Worm (Caenorhabditis elegans) whole organism, L4 larva: ENCODE results near the gene hlh-1.

Source experiments
- D1046.2 ChIP-seq: fragments of 200-800 bp; sonication (Bioruptor generic); IDR thresholded peaks from 2 replicates; pipeline ENCODE4 v1.3.6; 2022; ENCODE audit warnings: missing genetic modification characterization, missing compliant biosample characterization
- F10B5.3 ChIP-seq: sonication (generic microtip); optimal IDR thresholded peaks from 2 replicates; lab custom pipeline; 2016; ENCODE audit warnings: mild to moderate bottlenecking, missing genetic modification characterization, missing compliant biosample characterization
- F26F4.8 ChIP-seq: fragments of 200-800 bp; sonication (Bioruptor generic); conservative IDR thresholded peaks from 2 replicates; pipeline ENCODE4 v1.3.6; 2022; ENCODE audit warnings: missing genetic modification characterization, missing compliant biosample characterization
- F49E8.2 ChIP-seq: sonication (generic microtip); optimal IDR thresholded peaks from 2 replicates; lab custom pipeline; 2016; ENCODE audit warnings: missing compliant biosample characterization, mild to moderate bottlenecking, missing genetic modification characterization, borderline replicate concordance
- T20F7.1 ChIP-seq: fragments of 200-800 bp; sonication (Bioruptor generic); optimal IDR thresholded peaks from 2 replicates; lab custom pipeline; 2018; ENCODE audit warnings: mild to moderate bottlenecking, missing genetic modification characterization, missing compliant biosample characterization
- Y48G9A.11 ChIP-seq: fragments of 200-800 bp; sonication (Bioruptor generic); IDR thresholded peaks from 2 replicates; pipeline ENCODE4 v1.3.6; 2022; ENCODE audit warnings: missing genetic modification reagents, missing genetic modification characterization, missing compliant biosample characterization
- Y75B8A.6 ChIP-seq: fragments of 200-800 bp; sonication (Bioruptor generic); IDR thresholded peaks from 2 replicates; pipeline ENCODE4 v1.3.6; 2022; ENCODE audit warnings: missing genetic modification reagents, missing genetic modification characterization, missing compliant biosample characterization
- ama-1 ChIP-seq: fragments of 150-350 bp; optimal IDR thresholded peaks from 2 replicates; lab custom pipeline; 2014; ENCODE audit warnings: inconsistent platforms, mixed read lengths
- arid-1 ChIP-seq: fragments of 200-800 bp; sonication (Bioruptor generic); conservative IDR thresholded peaks from 2 replicates; pipeline ENCODE4 v1.3.6; 2022; ENCODE audit warnings: missing genetic modification reagents, missing genetic modification characterization, missing compliant biosample characterization
- ceh-28 ChIP-seq: fragments of 150-350 bp; optimal IDR thresholded peaks from 2 replicates; lab custom pipeline; 2014; ENCODE audit warnings: missing biosample characterization, missing genetic modification reagents, missing genetic modification characterization
- ceh-62 ChIP-seq: sonication (generic microtip); optimal IDR thresholded peaks from 2 replicates; lab custom pipeline; 2017; ENCODE audit warnings: missing biosample characterization, missing genetic modification characterization
- ctbp-1 ChIP-seq: fragments of 200-800 bp; sonication (Bioruptor generic); IDR thresholded peaks from 2 replicates; pipeline ENCODE4 v1.3.6; 2022; ENCODE audit warnings: missing genetic modification reagents, missing genetic modification characterization, missing compliant biosample characterization
- daf-12 ChIP-seq: fragments of 150-350 bp; optimal IDR thresholded peaks from 2 replicates; lab custom pipeline; 2014; ENCODE audit warnings: missing biosample characterization, missing genetic modification reagents, missing genetic modification characterization
- daf-16 ChIP-seq, 3 experiments: sonication (generic microtip); optimal IDR thresholded peaks; 2 replicates each; lab custom pipeline; 2016 to 2017; ENCODE audit warnings: missing genetic modification characterization in 3 of 3, missing genetic modification reagents in 3 of 3, mild to moderate bottlenecking in 2 of 3, missing compliant biosample characterization in 2 of 3, missing biosample characterization in 1 of 3, moderate library complexity in 1 of 3
- dmd-9 ChIP-seq: fragments of 200-800 bp; sonication (Bioruptor generic); IDR thresholded peaks from 2 replicates; pipeline ENCODE4 v1.3.6; 2022; ENCODE audit warnings: missing genetic modification reagents, missing genetic modification characterization, missing compliant biosample characterization
- dpl-1 ChIP-seq: fragments of 150-350 bp; optimal IDR thresholded peaks from 2 replicates; lab custom pipeline; 2014; ENCODE audit warnings: missing biosample characterization, missing genetic modification reagents, missing genetic modification characterization
- duxl-1 ChIP-seq: sonication (generic microtip); optimal IDR thresholded peaks from 2 replicates; lab custom pipeline; 2016; ENCODE audit warnings: mild to moderate bottlenecking, missing genetic modification characterization, moderate library complexity, missing compliant biosample characterization; ENCODE audit not compliant: poor library complexity
- fos-1 ChIP-seq: fragments of 150-350 bp; optimal IDR thresholded peaks from 2 replicates; lab custom pipeline; 2014; ENCODE audit warnings: missing biosample characterization, missing genetic modification characterization
- hlh-30 ChIP-seq: sonication (generic microtip); optimal IDR thresholded peaks from 2 replicates; lab custom pipeline; 2017; ENCODE audit warnings: antibody characterized with exemption, mild to moderate bottlenecking, missing genetic modification characterization, missing compliant biosample characterization; ENCODE audit not compliant: insufficient read depth
- hmg-1.1 ChIP-seq: fragments of 200-800 bp; sonication (Bioruptor generic); IDR thresholded peaks from 2 replicates; pipeline ENCODE4 v1.3.6; 2022; ENCODE audit warnings: missing genetic modification reagents, missing genetic modification characterization, missing compliant biosample characterization
- jun-1 ChIP-seq: fragments of 150-350 bp; optimal IDR thresholded peaks from 2 replicates; lab custom pipeline; 2014; ENCODE audit warnings: missing biosample characterization, missing genetic modification reagents, missing genetic modification characterization
- lin-1 ChIP-seq: fragments of 200-800 bp; sonication (Bioruptor generic); IDR thresholded peaks from 2 replicates; pipeline ENCODE4 v1.3.6; 2022; ENCODE audit warnings: missing genetic modification reagents, missing genetic modification characterization, missing compliant biosample characterization
- lin-13 ChIP-seq: fragments of 150-350 bp; optimal IDR thresholded peaks from 2 replicates; lab custom pipeline; 2014; ENCODE audit warnings: missing biosample characterization, missing genetic modification reagents, missing genetic modification characterization
- lir-3 ChIP-seq: sonication (generic microtip); optimal IDR thresholded peaks from 2 replicates; lab custom pipeline; 2016; ENCODE audit warnings: mild to moderate bottlenecking, missing genetic modification characterization, missing compliant biosample characterization
- lsy-2 ChIP-seq, 2 experiments: fragments of 150-350 bp in 1 of 2; sonication (generic microtip) in 1 of 2; optimal IDR thresholded peaks; 2 replicates each; lab custom pipeline; 2014 to 2017; ENCODE audit warnings: missing biosample characterization in 2 of 2, missing genetic modification characterization in 2 of 2
- madf-5 ChIP-seq, 2 experiments: fragments of 200-800 bp; sonication (Bioruptor generic); IDR thresholded peaks; 2 replicates each; pipeline ENCODE4 v1.3.6; 2022; ENCODE audit warnings: missing compliant biosample characterization in 2 of 2, missing genetic modification characterization in 2 of 2
- mdl-1 ChIP-seq, 2 experiments: fragments of 150-350 bp in 1 of 2; sonication (generic microtip) in 1 of 2; optimal IDR thresholded peaks; 2 replicates each; lab custom pipeline; 2014 to 2017; ENCODE audit warnings: missing biosample characterization in 2 of 2, missing genetic modification characterization in 2 of 2
- mdt-29 ChIP-seq: fragments of 200-800 bp; sonication (Bioruptor generic); IDR thresholded peaks from 2 replicates; pipeline ENCODE4 v1.3.6; 2022; ENCODE audit warnings: missing genetic modification reagents, missing genetic modification characterization, missing compliant biosample characterization
- mxl-2 ChIP-seq: fragments of 200-800 bp; sonication (Bioruptor generic); conservative IDR thresholded peaks from 2 replicates; pipeline ENCODE4 v1.3.6; 2022; ENCODE audit warnings: missing genetic modification reagents, missing genetic modification characterization, missing compliant biosample characterization
- nhr-10 ChIP-seq: fragments of 150-350 bp; optimal IDR thresholded peaks from 2 replicates; lab custom pipeline; 2014; ENCODE audit warnings: missing biosample characterization, missing genetic modification characterization
- nhr-102 ChIP-seq: sonication (generic microtip); optimal IDR thresholded peaks from 2 replicates; lab custom pipeline; 2016; ENCODE audit warnings: mild to moderate bottlenecking, missing genetic modification characterization, moderate library complexity, missing compliant biosample characterization
- nhr-111 ChIP-seq: fragments of 200-800 bp; sonication (Bioruptor generic); optimal IDR thresholded peaks from 2 replicates; lab custom pipeline; 2018; ENCODE audit warnings: mild to moderate bottlenecking, missing genetic modification characterization, missing compliant biosample characterization
- nhr-42 ChIP-seq: fragments of 200-800 bp; sonication (Bioruptor generic); IDR thresholded peaks from 2 replicates; pipeline ENCODE4 v1.3.6; 2022; ENCODE audit warnings: missing genetic modification characterization, missing compliant biosample characterization
- nhr-48 ChIP-seq: sonication (generic microtip); optimal IDR thresholded peaks from 2 replicates; lab custom pipeline; 2016; ENCODE audit warnings: mild to moderate bottlenecking, missing genetic modification characterization, missing compliant biosample characterization
- nhr-6 ChIP-seq: fragments of 150-350 bp; optimal IDR thresholded peaks from 2 replicates; lab custom pipeline; 2014; ENCODE audit warnings: missing biosample characterization, missing genetic modification characterization
- nhr-76 ChIP-seq: fragments of 150-350 bp; optimal IDR thresholded peaks from 2 replicates; lab custom pipeline; 2014; ENCODE audit warnings: missing biosample characterization, missing genetic modification characterization
- nhr-77 ChIP-seq: fragments of 150-350 bp; optimal IDR thresholded peaks from 2 replicates; lab custom pipeline; 2014; ENCODE audit warnings: missing biosample characterization, missing genetic modification characterization
- pha-4 ChIP-seq, 2 experiments: fragments of 150-350 bp in 1 of 2; fragments of 200-800 bp in 1 of 2; sonication (Bioruptor generic) in 1 of 2; IDR thresholded peaks in 1 of 2; optimal IDR thresholded peaks in 1 of 2; 2 replicates each; pipeline versions ENCODE4 v1.3.6 to Lab custom; 2014 to 2022; ENCODE audit warnings: missing genetic modification characterization in 2 of 2, missing genetic modification reagents in 2 of 2, missing biosample characterization in 1 of 2, missing compliant biosample characterization in 1 of 2
- php-3 ChIP-seq: fragments of 200-800 bp; sonication (Bioruptor generic); IDR thresholded peaks from 2 replicates; pipeline ENCODE4 v1.3.6; 2022; ENCODE audit warnings: missing genetic modification reagents, missing genetic modification characterization, missing compliant biosample characterization
- rbr-2 ChIP-seq: sonication (generic microtip); optimal IDR thresholded peaks from 2 replicates; lab custom pipeline; 2016; ENCODE audit warnings: missing genotype, missing genetic modification characterization, missing compliant biosample characterization
- sdz-12 ChIP-seq: fragments of 200-800 bp; sonication (Bioruptor generic); optimal IDR thresholded peaks from 2 replicates; lab custom pipeline; 2018; ENCODE audit warnings: mild to moderate bottlenecking, missing genetic modification characterization, missing compliant biosample characterization
- set-16 ChIP-seq: fragments of 200-800 bp; sonication (Bioruptor generic); IDR thresholded peaks from 2 replicates; pipeline ENCODE4 v1.3.6; 2022; ENCODE audit warnings: missing genetic modification reagents, missing genetic modification characterization, missing compliant biosample characterization
- snpc-1.2 ChIP-seq: fragments of 200-800 bp; sonication (Bioruptor generic); IDR thresholded peaks from 2 replicates; pipeline ENCODE4 v1.3.6; 2022; ENCODE audit warnings: missing genetic modification reagents, missing genetic modification characterization, missing compliant biosample characterization
- snpc-4 ChIP-seq: fragments of 150-350 bp; optimal IDR thresholded peaks from 2 replicates; lab custom pipeline; 2014; ENCODE audit warnings: missing biosample characterization, missing genetic modification characterization
- spr-3 ChIP-seq: fragments of 200-800 bp; sonication (Bioruptor generic); optimal IDR thresholded peaks from 2 replicates; lab custom pipeline; 2018; ENCODE audit warnings: mild to moderate bottlenecking, missing genetic modification characterization, missing compliant biosample characterization
- tag-97 ChIP-seq: fragments of 200-800 bp; sonication (Bioruptor generic); IDR thresholded peaks from 2 replicates; pipeline ENCODE4 v1.3.6; 2022; ENCODE audit warnings: missing genetic modification characterization, missing compliant biosample characterization
- unc-39 ChIP-seq: sonication (generic microtip); optimal IDR thresholded peaks from 2 replicates; lab custom pipeline; 2017; ENCODE audit warnings: missing biosample characterization, missing genetic modification characterization
- zip-11 ChIP-seq: fragments of 200-800 bp; sonication (Bioruptor generic); IDR thresholded peaks from 2 replicates; pipeline ENCODE4 v1.3.6; 2022; ENCODE audit warnings: missing genetic modification characterization, missing compliant biosample characterization
- zip-2 ChIP-seq: fragments of 150-350 bp; optimal IDR thresholded peaks from 2 replicates; lab custom pipeline; 2014; ENCODE audit warnings: missing biosample characterization, missing genetic modification characterization
- ztf-11 ChIP-seq: fragments of 150-350 bp; optimal IDR thresholded peaks from 2 replicates; lab custom pipeline; 2014; ENCODE audit warnings: missing biosample characterization, missing genetic modification characterization
- ztf-7 ChIP-seq: fragments of 150-350 bp; optimal IDR thresholded peaks from 2 replicates; lab custom pipeline; 2014; ENCODE audit warnings: missing biosample characterization, missing genetic modification characterization

hlh-1 gene

DNA sequence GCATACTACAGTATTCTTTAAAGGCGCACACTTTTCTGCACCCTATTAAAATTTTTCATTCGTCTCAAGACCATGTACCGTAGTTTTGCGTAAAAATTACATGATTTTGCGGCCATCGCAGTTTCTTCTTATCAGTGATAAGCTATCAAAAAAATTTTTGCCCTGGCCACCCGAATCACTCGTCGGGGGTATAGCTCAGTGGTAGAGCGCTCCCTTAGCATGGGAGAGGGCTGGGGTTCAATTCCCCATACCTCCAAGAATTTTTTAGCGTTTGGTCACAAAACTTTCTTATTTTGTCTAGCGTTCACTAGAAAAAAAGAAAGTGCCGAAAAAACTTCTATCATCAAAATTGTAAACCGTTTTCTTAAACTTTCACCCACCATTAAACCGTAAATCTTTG is 46.8 kb downstream of the hlh-1 start (continued):
- no peak for TF ChIP-seq fos-1 (tag; lab: Kevin White, UChicago)
- TF ChIP-seq dmd-9 (GFP tag; lab: Robert Waterston, UW): no peak
- TF ChIP-seq zip-11 (GFP tag; lab: Robert Waterston, UW): no peak
- TF ChIP-seq sdz-12: no peak
- TF ChIP-seq nhr-77 (tag; lab: Kevin White, UChicago): no peak
- no peak for TF ChIP-seq zip-2 (tag; lab: Kevin White, UChicago)
- TF ChIP-seq madf-5 (GFP tag; IDR thresholded peaks at IDR 0.05; lab: Robert Waterston, UW): no peak
- TF ChIP-seq Y75B8A.6: no peak
- TF ChIP-seq snpc-4: no peak
- TF ChIP-seq nhr-6: no peak
- no peak for TF ChIP-seq ztf-7 (tag; lab: Kevin White, UChicago)
- TF ChIP-seq dpl-1: no peak
- TF ChIP-seq hmg-1.1 (GFP tag; lab: Robert Waterston, UW): 0 out of 2 replicates have a peak, but pooled peaks have one; percentile 12
- TF ChIP-seq daf-16 (GFP tag; optimal IDR thresholded peaks at IDR 0.05; lab: Kevin White, UChicago): peak in 1 of 2 experiments; percentile 13
- peak; percentile 15 for TF ChIP-seq daf-16 (tag; optimal IDR thresholded peaks at IDR 0.05; lab: Kevin White, UChicago)
- 0 out of 2 replicates have a peak, but pooled peaks have one; percentile 9 for TF ChIP-seq php-3 (GFP tag; lab: Robert Waterston, UW)
- no peak for TF ChIP-seq lin-1 (GFP tag; lab: Robert Waterston, UW)
- TF ChIP-seq set-16 (GFP tag; lab: Robert Waterston, UW): no peak
- no peak for TF ChIP-seq F10B5.3 (tag; lab: Kevin White, UChicago)
- no peak for TF ChIP-seq nhr-10
- peak; percentile 56 for TF ChIP-seq nhr-111 (GFP tag; lab: Kevin White, UChicago)
- TF ChIP-seq nhr-102: no peak
- TF ChIP-seq T20F7.1 (GFP tag; lab: Kevin White, UChicago): no peak
- no peak for TF ChIP-seq ztf-11 (tag; lab: Kevin White, UChicago)
- TF ChIP-seq nhr-48: no peak
- TF ChIP-seq nhr-42 (GFP tag; lab: Robert Waterston, UW): no peak
- peak; percentile 65 for TF ChIP-seq F26F4.8 (GFP tag; lab: Robert Waterston, UW)
- 0 out of 2 replicates have a peak, but pooled peaks have one; percentile 9 for TF ChIP-seq snpc-1.2 (GFP tag; lab: Robert Waterston, UW)
- no peak for TF ChIP-seq mdl-1 (tag; optimal IDR thresholded peaks at IDR 0.05; lab: Kevin White, UChicago)
- no peak for TF ChIP-seq duxl-1 (tag; lab: Kevin White, UChicago)
- TF ChIP-seq unc-39: no peak
- no peak for TF ChIP-seq mdt-29 (GFP tag; lab: Robert Waterston, UW)
- TF ChIP-seq ceh-62 (tag; lab: Kevin White, UChicago): no peak
- TF ChIP-seq lsy-2 (tag; optimal IDR thresholded peaks at IDR 0.05; lab: Kevin White, UChicago): no peak
- no peak for TF ChIP-seq spr-3 (GFP tag; lab: Kevin White, UChicago)
- no peak for TF ChIP-seq ama-1 (lab: Kevin White, UChicago)
- no peak for TF ChIP-seq ctbp-1 (GFP tag; lab: Robert Waterston, UW)
- no peak for TF ChIP-seq mxl-2 (GFP tag; lab: Robert Waterston, UW)
- 0 out of 2 replicates have a peak, but pooled peaks have one; percentile 12 for TF ChIP-seq arid-1 (GFP tag; lab: Robert Waterston, UW)
- TF ChIP-seq lir-3 (tag; lab: Kevin White, UChicago): no peak
- TF ChIP-seq tag-97: no peak
- no peak for TF ChIP-seq ceh-28 (tag; lab: Kevin White, UChicago)
- TF ChIP-seq jun-1 (tag; lab: Kevin White, UChicago): no peak
- no peak for TF ChIP-seq Y48G9A.11 (GFP tag; lab: Robert Waterston, UW)
- TF ChIP-seq rbr-2 (tag; lab: Kevin White, UChicago): no peak
- TF ChIP-seq pha-4 (GFP tag; IDR thresholded peaks at IDR 0.05; lab: Robert Waterston, UW): peak; percentile 57; the same call in 1 of the 2 replicates
- TF ChIP-seq pha-4 (tag; optimal IDR thresholded peaks at IDR 0.05; lab: Kevin White, UChicago): no peak
- no peak for TF ChIP-seq lin-13 (GFP tag; lab: Kevin White, UChicago)
- TF ChIP-seq nhr-76: no peak
- no peak for TF ChIP-seq daf-12
- peak; percentile 47; the same call in 1 of the 2 replicates for TF ChIP-seq D1046.2 (GFP tag; lab: Robert Waterston, UW)
- TF ChIP-seq hlh-30 (tag; lab: Kevin White, UChicago): no peak
- TF ChIP-seq F49E8.2 (tag; lab: Kevin White, UChicago): no peak
